Worm (Caenorhabditis elegans) whole organism, L3 larva: ENCODE measurements around the gene ZK488.6.

ENCODE experiments used
- R02D3.7 ChIP-seq: fragments of 150-350 bp; optimal IDR thresholded peaks from 2 replicates; lab custom pipeline; 2014; ENCODE audit warnings: missing biosample characterization, missing genetic modification characterization
- ZK546.5 ChIP-seq: sonication (generic microtip); optimal IDR thresholded peaks from 2 replicates; lab custom pipeline; 2017; ENCODE audit warnings: missing biosample characterization, missing genetic modification characterization
- aly-2 ChIP-seq: fragments of 150-350 bp; optimal IDR thresholded peaks from 2 replicates; lab custom pipeline; 2014; ENCODE audit warnings: missing biosample characterization, missing genetic modification characterization
- egl-27 ChIP-seq: sonication (generic microtip); optimal IDR thresholded peaks from 4 replicates; lab custom pipeline; 2017; ENCODE audit warnings: missing biosample characterization, missing genetic modification reagents, missing genetic modification characterization
- jun-1 ChIP-seq: fragments of 150-350 bp; optimal IDR thresholded peaks from 2 replicates; lab custom pipeline; 2014; ENCODE audit warnings: missing biosample characterization, missing genetic modification reagents, missing genetic modification characterization
- lin-39 ChIP-seq: fragments of 150-350 bp; optimal IDR thresholded peaks from 2 replicates; lab custom pipeline; 2018; ENCODE audit warnings: missing biosample characterization, missing genetic modification reagents, missing genetic modification characterization
- nhr-23 ChIP-seq: fragments of 150-350 bp; optimal IDR thresholded peaks from 2 replicates; lab custom pipeline; 2014; ENCODE audit warnings: missing biosample characterization, missing genetic modification reagents, missing genetic modification characterization
- nhr-237 ChIP-seq: fragments of 150-350 bp; optimal IDR thresholded peaks from 2 replicates; lab custom pipeline; 2014; ENCODE audit warnings: missing biosample characterization, missing genetic modification characterization
- skn-1 ChIP-seq: fragments of 150-350 bp; optimal IDR thresholded peaks from 2 replicates; lab custom pipeline; 2014; ENCODE audit warnings: missing biosample characterization, missing genetic modification characterization
- snpc-4 ChIP-seq: fragments of 150-350 bp; optimal IDR thresholded peaks from 2 replicates; lab custom pipeline; 2014; ENCODE audit warnings: missing biosample characterization, missing genetic modification characterization
- tbx-2 ChIP-seq: sonication (generic microtip); optimal IDR thresholded peaks from 2 replicates; lab custom pipeline; 2016; ENCODE audit warnings: mild to moderate bottlenecking, missing genetic modification characterization, missing compliant biosample characterization
- unc-39 ChIP-seq: sonication (generic microtip); optimal IDR thresholded peaks from 4 replicates; lab custom pipeline; 2017; ENCODE audit warnings: missing biosample characterization, missing genetic modification characterization

DNA sequence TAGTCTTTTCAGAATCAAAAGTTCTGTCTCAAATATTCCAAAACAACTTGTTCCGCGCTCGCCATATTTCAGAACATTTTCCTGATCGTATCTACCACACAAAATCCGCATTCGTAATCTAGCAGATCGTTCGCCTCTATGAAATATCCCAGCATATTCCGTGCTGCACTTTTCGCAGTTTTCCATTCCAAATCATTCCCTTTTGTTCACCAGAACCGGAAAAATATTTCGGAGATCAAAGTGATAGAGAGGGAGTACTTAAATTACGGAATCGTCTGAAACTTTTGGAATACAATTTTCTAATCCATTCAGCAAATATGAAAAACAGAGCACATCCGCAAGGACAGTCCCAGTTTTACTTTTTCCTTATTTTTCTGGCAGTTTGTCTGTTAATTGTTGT lies 2.5 kb upstream of the ZK488.6 start, which contains the start of gene K06H6.1:
- TF ChIP-seq nhr-23 (tag; lab: Kevin White, UChicago) (no peak), ZK546.5 (tag; lab: Kevin White, UChicago) (no peak), snpc-4 (tag; lab: Kevin White, UChicago) (no peak), aly-2 (tag; lab: Kevin White, UChicago) (no peak), jun-1 (no peak), nhr-237 (tag; lab: Kevin White, UChicago) (no peak), egl-27 (tag; lab: Kevin White, UChicago) (no peak), unc-39 (no peak), tbx-2 (no peak), lin-39 (tag; lab: Kevin White, UChicago) (no peak), R02D3.7 (no peak), skn-1 (no peak)
